Fruit fly (Drosophila melanogaster): ENCODE results near the gene Mtch.

Gene Mtch

dm6 chr3L:211200-211599 lies 26.8 kb downstream of the Mtch start, which contains the start of gene Prp4k:
Prp4k (minus strand) TSS chr3L:211457.
- TF ChIP-seq CG14655 (GFP tag; optimal IDR thresholded peaks at IDR 0.05) = no peak
- TF ChIP-seq EcR (GFP tag; optimal IDR thresholded peaks at IDR 0.05) = peak; percentile 48
- 0 out of 3 replicates have a peak, but pooled peaks have one; percentile 36 for TF ChIP-seq CG4496 (GFP tag; IDR thresholded peaks at IDR 0.05)

DNA sequence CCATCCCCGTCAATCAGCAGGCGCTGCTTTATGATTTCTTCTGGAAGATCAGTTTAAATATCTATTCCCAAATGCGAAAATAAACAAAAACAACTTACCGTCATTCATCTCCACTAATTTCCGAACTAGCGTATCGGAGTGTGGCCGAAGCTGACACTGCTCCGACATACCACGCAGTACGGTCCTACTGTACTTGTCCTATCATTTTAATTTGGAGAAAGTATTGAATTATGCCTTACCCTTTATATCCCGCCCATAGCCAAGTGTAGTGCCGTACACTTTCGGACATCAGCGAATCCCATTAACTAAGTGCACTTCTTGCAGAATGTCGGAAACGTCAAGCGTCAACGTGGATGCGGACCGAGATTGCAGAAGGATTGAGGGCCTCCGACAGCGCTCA lies 28.1 kb downstream of the Mtch start, which contains the start of the genes thoc7 and Dis3l2:
Gene thoc7, minus strand, starts transcription at position 168 of the 400 bp plus-strand sequence.
Gene Dis3l2, plus strand, starts transcription at position 190 of the 400 bp plus-strand sequence.
- TF ChIP-seq EcR (GFP tag; optimal IDR thresholded peaks at IDR 0.05) (no peak), Pif1A (GFP tag; optimal IDR thresholded peaks at IDR 0.05) (no peak), CG8159 (tag; optimal IDR thresholded peaks at IDR 0.05) (no peak), rn (GFP tag; IDR thresholded peaks at IDR 0.05) (no peak), CG15710 (tag; optimal IDR thresholded peaks at IDR 0.05) (no peak), CG4496 (GFP tag; IDR thresholded peaks at IDR 0.05) (no peak), CG10348 (GFP tag; IDR thresholded peaks at IDR 0.05) (no peak), CG14655 (GFP tag; optimal IDR thresholded peaks at IDR 0.05) (no peak), gl (tag; optimal IDR thresholded peaks at IDR 0.05) (no peak), Snoo (tag; optimal IDR thresholded peaks at IDR 0.05) (no peak)

- TF ChIP-seq CG32121 (GFP tag; IDR thresholded peaks at IDR 0.05) = no peak
- TF ChIP-seq gl (tag; optimal IDR thresholded peaks at IDR 0.05) = no peak
- no peak for TF ChIP-seq CG12605 (GFP tag; IDR thresholded peaks at IDR 0.05)
- TF ChIP-seq D1 (tag; optimal IDR thresholded peaks at IDR 0.05) = no peak
- TF ChIP-seq CG8301 (tag; optimal IDR thresholded peaks at IDR 0.05) = no peak
- no peak for TF ChIP-seq CG15710 (tag; optimal IDR thresholded peaks at IDR 0.05)
- TF ChIP-seq Pif1B (GFP tag; optimal IDR thresholded peaks at IDR 0.05) = no peak
- TF ChIP-seq EcR (GFP tag; optimal IDR thresholded peaks at IDR 0.05) = no peak
- no peak for TF ChIP-seq fd96Ca (GFP tag; IDR thresholded peaks at IDR 0.05)
- no peak for TF ChIP-seq Ets98B (GFP tag; IDR thresholded peaks at IDR 0.05)
Measured at dm6 chr3L:216325-216724, 31.9 kb downstream of the Mtch start, which contains the start of gene Kaz1-ORFB. Kaz1-ORFB (plus strand) TSS chr3L:216625.

DNA sequence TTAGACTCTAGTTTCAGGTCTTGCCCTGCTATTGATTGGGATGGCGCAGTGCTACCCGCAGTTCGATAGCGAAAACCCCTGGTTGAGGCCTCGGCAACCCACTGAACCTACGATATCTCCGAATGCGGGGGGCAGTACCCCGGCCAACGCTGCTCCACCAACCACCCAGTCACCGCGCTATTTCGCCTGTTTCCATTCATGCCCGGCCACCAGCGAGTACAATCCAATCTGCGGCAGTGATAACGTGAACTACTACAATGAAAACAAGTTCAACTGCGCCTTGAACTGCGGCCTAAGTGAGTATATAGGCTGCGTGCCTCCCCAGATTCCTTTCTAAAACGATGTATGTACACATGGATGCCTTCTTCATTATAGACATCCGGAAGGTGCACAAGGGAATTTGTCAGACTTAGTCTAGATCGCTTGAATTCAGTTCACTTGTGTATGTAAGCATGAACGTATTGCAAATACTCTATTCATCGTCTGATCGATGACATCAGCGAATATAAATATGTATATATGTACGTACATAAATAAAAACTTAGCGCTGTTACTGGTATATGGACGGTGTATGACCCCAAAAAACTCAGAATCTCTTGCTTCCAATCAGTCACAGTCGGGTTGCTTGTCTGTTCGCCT lies 33.2 kb downstream of the Mtch start, which contains the start of gene CG13877:
Gene CG13877, plus strand, starts transcription at position 589 of the 639 bp plus-strand sequence.
- TF ChIP-seq EcR (GFP tag; optimal IDR thresholded peaks at IDR 0.05) (peak; percentile 50), Pif1A (GFP tag; optimal IDR thresholded peaks at IDR 0.05) (no peak)

- peak; percentile 76 for TF ChIP-seq CG15710 (tag; optimal IDR thresholded peaks at IDR 0.05)
- TF ChIP-seq CG8301 (tag; optimal IDR thresholded peaks at IDR 0.05) = peak; percentile 78
- no peak for TF ChIP-seq D1 (tag; optimal IDR thresholded peaks at IDR 0.05)
- TF ChIP-seq CG12605 (GFP tag; IDR thresholded peaks at IDR 0.05) = peak; percentile 57; the same call in 1 of the 2 replicates
- peak; percentile 81 for TF ChIP-seq CG8159 (tag; optimal IDR thresholded peaks at IDR 0.05)
- peak; percentile 88 for TF ChIP-seq CG14655 (GFP tag; optimal IDR thresholded peaks at IDR 0.05)
- peak; percentile 70 for TF ChIP-seq CG34367 (tag; optimal IDR thresholded peaks at IDR 0.05)
- peak; percentile 73; the same call in 2 of the 3 replicates for TF ChIP-seq CG4496 (GFP tag; IDR thresholded peaks at IDR 0.05)
- no peak for TF ChIP-seq Pif1B (GFP tag; optimal IDR thresholded peaks at IDR 0.05)
- peak; percentile 36; the same call in 1 of the 2 replicates for TF ChIP-seq rn (GFP tag; IDR thresholded peaks at IDR 0.05)
- peak; percentile 68 for TF ChIP-seq CG17806 (tag; optimal IDR thresholded peaks at IDR 0.05)
- peak; percentile 74 for TF ChIP-seq CG9948 (tag; optimal IDR thresholded peaks at IDR 0.05)
- TF ChIP-seq Ets98B (GFP tag; IDR thresholded peaks at IDR 0.05) = peak; percentile 73
- no peak; the same call in none of the 2 replicates for TF ChIP-seq CG10348 (GFP tag; IDR thresholded peaks at IDR 0.05)
- TF ChIP-seq CG13204 (GFP tag; optimal IDR thresholded peaks at IDR 0.05) = no peak
- peak; percentile 67 for TF ChIP-seq Snoo (tag; optimal IDR thresholded peaks at IDR 0.05)
- no peak for TF ChIP-seq gl (tag; optimal IDR thresholded peaks at IDR 0.05)
- TF ChIP-seq CG32121 (GFP tag; IDR thresholded peaks at IDR 0.05) = peak; percentile 81
- TF ChIP-seq fd96Ca (GFP tag; IDR thresholded peaks at IDR 0.05) = peak; percentile 85
- TF ChIP-seq Pif1A (GFP tag; optimal IDR thresholded peaks at IDR 0.05) = peak; percentile 66
- TF ChIP-seq EcR (GFP tag; optimal IDR thresholded peaks at IDR 0.05) = no peak
Measured at dm6 chr3L:223019-223902, 38.8 kb downstream of the Mtch start, which contains the start of the genes pyx and CG33229. pyx (minus strand) TSS chr3L:223069. CG33229 (plus strand) TSS chr3L:223852.

Data from whole organism, pupa.